Fruit fly (Drosophila melanogaster): Measurements from ENCODE around the gene lmgA.

Gene lmgA

DNA sequence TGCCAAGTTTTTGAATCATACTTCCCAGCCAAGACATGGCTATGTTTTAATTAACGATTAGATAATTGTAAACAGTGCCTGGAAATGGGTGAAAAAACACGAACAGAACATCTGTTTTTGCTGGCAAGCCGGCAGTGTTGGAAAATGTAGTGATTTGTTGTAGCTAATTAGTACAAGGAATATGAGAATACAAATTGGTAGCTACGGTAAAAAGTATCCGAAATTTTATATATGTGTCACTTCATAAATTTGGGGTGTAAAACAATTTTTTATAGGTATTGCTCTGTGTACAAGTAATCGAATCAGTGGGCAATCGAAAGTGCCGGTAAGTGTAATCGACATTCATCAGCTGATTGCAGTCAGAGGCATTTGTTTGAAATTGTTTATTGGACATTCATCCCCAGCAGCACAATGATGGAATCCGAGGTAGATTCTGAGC is 11.1 kb downstream of the lmgA start, which contains the start of the genes mRpL51 and Uba4 (continued):
- TF ChIP-seq CG13894 (tag; optimal IDR thresholded peaks at IDR 0.05) (no peak), CG12071 (GFP tag; optimal IDR thresholded peaks at IDR 0.05) (no peak), CG34422 (GFP tag; IDR thresholded peaks at IDR 0.05) (peak; percentile 65; the same call in 1 of the 3 replicates), danr (GFP tag; IDR thresholded peaks at IDR 0.05) (no peak), CG14710 (tag; optimal IDR thresholded peaks at IDR 0.05) (peak; percentile 72), crp (GFP tag; optimal IDR thresholded peaks at IDR 0.05) (peak; percentile 90 to 97), CG7928 (GFP tag; optimal IDR thresholded peaks at IDR 0.05) (no peak), aop (GFP tag; IDR thresholded peaks at IDR 0.05) (no peak), phol (tag; optimal IDR thresholded peaks at IDR 0.05) (peak; percentile 45), Ets97D (GFP tag; optimal IDR thresholded peaks at IDR 0.05) (peak; percentile 47), z (GFP tag; IDR thresholded peaks at IDR 0.05) (no peak), tna (GFP tag; IDR thresholded peaks at IDR 0.05; ENCODE audit: partially characterized antibody) (no peak), Dip2 (GFP tag; IDR thresholded peaks at IDR 0.05) (no peak), seq (GFP tag; IDR thresholded peaks at IDR 0.05) (no peak), Lhr (GFP tag; optimal IDR thresholded peaks at IDR 0.05) (no peak), Ssrp (tag; optimal IDR thresholded peaks at IDR 0.05) (no peak), CG17802 (tag; optimal IDR thresholded peaks at IDR 0.05) (no peak), CG16863 (GFP tag; optimal IDR thresholded peaks at IDR 0.05) (no peak), CG6254 (GFP tag; optimal IDR thresholded peaks at IDR 0.05) (no peak), CG8290 (GFP tag; optimal IDR thresholded peaks at IDR 0.05) (no peak), CG8290 (tag; optimal IDR thresholded peaks at IDR 0.05) (no peak), CG9727 (GFP tag; optimal IDR thresholded peaks at IDR 0.05) (peak; percentile 20), oc (tag; optimal IDR thresholded peaks at IDR 0.05) (no peak), CG8359 (GFP tag; optimal IDR thresholded peaks at IDR 0.05; ENCODE audit: borderline replicate concordance) (no peak), cwo (GFP tag; optimal IDR thresholded peaks at IDR 0.05) (no peak), pan (optimal IDR thresholded peaks at IDR 0.05) (no peak), pan (GFP tag; optimal IDR thresholded peaks at IDR 0.05 in 1 of 2, IDR thresholded peaks at IDR 0.05 in 1 of 2) (no peak), kni (GFP tag; optimal IDR thresholded peaks at IDR 0.05) (peak; percentile 25), otp (GFP tag; IDR thresholded peaks at IDR 0.05) (no peak), odd (GFP tag; optimal IDR thresholded peaks at IDR 0.05) (peak; percentile 9), CG31365 (tag; optimal IDR thresholded peaks at IDR 0.05) (no peak), Meics (GFP tag; optimal IDR thresholded peaks at IDR 0.05) (no peak), Hr51 (GFP tag; optimal IDR thresholded peaks at IDR 0.05) (peak in 1 of 2 experiments; percentile 10), Asciz (GFP tag; optimal IDR thresholded peaks at IDR 0.05) (no peak), CG17612 (GFP tag; IDR thresholded peaks at IDR 0.05) (no peak), dati (GFP tag; IDR thresholded peaks at IDR 0.05) (no peak), HLH3B (GFP tag; IDR thresholded peaks at IDR 0.05) (no peak), HmgD (GFP tag; optimal IDR thresholded peaks at IDR 0.05) (no peak), wek (GFP tag; optimal IDR thresholded peaks at IDR 0.05) (peak; percentile 45), D (optimal IDR thresholded peaks at IDR 0.05) (no peak), D (GFP tag; optimal IDR thresholded peaks at IDR 0.05) (no peak), dan (GFP tag; IDR thresholded peaks at IDR 0.05) (no peak), Side (GFP tag; optimal IDR thresholded peaks at IDR 0.05) (peak; percentile 34), crol (GFP tag; IDR thresholded peaks at IDR 0.05) (no peak), hth (optimal IDR thresholded peaks at IDR 0.05) (no peak), Doc2 (GFP tag; IDR thresholded peaks at IDR 0.05) (no peak), CG4282 (GFP tag; optimal IDR thresholded peaks at IDR 0.05) (peak; percentile 28), jigr1 (GFP tag; IDR thresholded peaks at IDR 0.05) (no peak), pb (GFP tag; optimal IDR thresholded peaks at IDR 0.05) (no peak), Sin3A (optimal IDR thresholded peaks at IDR 0.05) (peak; percentile 51), CG15601 (tag; optimal IDR thresholded peaks at IDR 0.05) (peak; percentile 10), CHES-1-like (GFP tag; optimal IDR thresholded peaks at IDR 0.05) (peak; percentile 64), onecut (GFP tag; IDR thresholded peaks at IDR 0.05) (no peak)
